Worm (Caenorhabditis elegans) whole organism, L1 larva: Measurements from ENCODE around the gene C50D2.10.

ENCODE experiments used
- C34B4.2 ChIP-seq: sonication (generic microtip); optimal IDR thresholded peaks from 2 replicates; lab custom pipeline; 2017; ENCODE audit warnings: mild to moderate bottlenecking, missing genetic modification characterization, missing compliant biosample characterization
- alr-1 ChIP-seq: fragments of 200-800 bp; sonication (Bioruptor generic); optimal IDR thresholded peaks from 2 replicates; lab custom pipeline; 2018; ENCODE audit warnings: borderline replicate concordance, mild to moderate bottlenecking, missing genetic modification characterization, missing compliant biosample characterization
- dpl-1 ChIP-seq, 3 experiments: fragments of 150-350 bp in 2 of 3; sonication (generic microtip) in 1 of 3; optimal IDR thresholded peaks; 2 replicates each; lab custom pipeline; 2014 to 2017; ENCODE audit warnings: missing biosample characterization in 3 of 3, missing genetic modification characterization in 3 of 3, missing genetic modification reagents in 3 of 3
- dsc-1 ChIP-seq: sonication (generic microtip); optimal IDR thresholded peaks from 2 replicates; lab custom pipeline; 2016; ENCODE audit warnings: mild to moderate bottlenecking, missing genetic modification characterization, missing compliant biosample characterization
- ets-5 ChIP-seq: fragments of 200-800 bp; sonication (Bioruptor generic); IDR thresholded peaks from 2 replicates; pipeline ENCODE4 v1.3.6; 2022; ENCODE audit warnings: missing genetic modification characterization, missing compliant biosample characterization
- fkh-4 ChIP-seq: sonication (generic microtip); optimal IDR thresholded peaks from 2 replicates; lab custom pipeline; 2016; ENCODE audit warnings: missing compliant biosample characterization, missing genetic modification characterization, borderline replicate concordance
- fkh-8 ChIP-seq: sonication (generic microtip); optimal IDR thresholded peaks from 2 replicates; lab custom pipeline; 2016; ENCODE audit warnings: mild to moderate bottlenecking, missing genetic modification characterization, missing compliant biosample characterization
- hlh-4 ChIP-seq: sonication (generic microtip); optimal IDR thresholded peaks from 2 replicates; lab custom pipeline; 2016; ENCODE audit warnings: mild to moderate bottlenecking, missing genetic modification characterization, missing compliant biosample characterization
- irx-1 ChIP-seq: sonication (generic microtip); optimal IDR thresholded peaks from 2 replicates; lab custom pipeline; 2016; ENCODE audit warnings: missing genetic modification characterization, missing compliant biosample characterization
- lin-35 ChIP-seq, 2 experiments: fragments of 150-350 bp; optimal IDR thresholded peaks; 2 replicates each; lab custom pipeline; 2014; ENCODE audit warnings: missing biosample characterization in 2 of 2, missing genetic modification characterization in 2 of 2, missing genetic modification reagents in 2 of 2
- lsy-2 ChIP-seq, 2 experiments: fragments of 150-350 bp; optimal IDR thresholded peaks; 2 replicates each; lab custom pipeline; 2014; ENCODE audit warnings: missing biosample characterization in 2 of 2, missing genetic modification characterization in 2 of 2
- nhr-77 ChIP-seq: fragments of 150-350 bp; optimal IDR thresholded peaks from 2 replicates; lab custom pipeline; 2014; ENCODE audit warnings: missing biosample characterization, missing genetic modification characterization
- nhr-85 ChIP-seq: sonication (generic microtip); peaks from one replicate; lab custom pipeline; 2016; ENCODE audit warnings: missing genetic modification characterization, inconsistent platforms, missing compliant biosample characterization
- nhr-90 ChIP-seq: sonication (generic microtip); optimal IDR thresholded peaks from 2 replicates; lab custom pipeline; 2016; ENCODE audit warnings: mild to moderate bottlenecking, missing genetic modification characterization, missing compliant biosample characterization; ENCODE audit not compliant: poor library complexity
- pag-3 ChIP-seq: sonication (generic microtip); optimal IDR thresholded peaks from 2 replicates; lab custom pipeline; 2017; ENCODE audit warnings: missing genetic modification characterization, mild to moderate bottlenecking, missing compliant biosample characterization, antibody characterized with exemption, borderline replicate concordance; ENCODE audit not compliant: insufficient read depth
- pax-3 ChIP-seq: fragments of 200-800 bp; sonication (Bioruptor generic); optimal IDR thresholded peaks from 2 replicates; lab custom pipeline; 2018; ENCODE audit warnings: mild to moderate bottlenecking, missing genetic modification characterization, moderate library complexity, missing compliant biosample characterization
- snpc-4 ChIP-seq: fragments of 150-350 bp; optimal IDR thresholded peaks from 2 replicates; lab custom pipeline; 2014; ENCODE audit warnings: missing biosample characterization, missing genetic modification characterization
- unc-130 ChIP-seq: fragments of 150-350 bp; optimal IDR thresholded peaks from 2 replicates; lab custom pipeline; 2017; ENCODE audit warnings: missing biosample characterization, missing genetic modification characterization, inconsistent platforms
- xbp-1 ChIP-seq: sonication (generic microtip); optimal IDR thresholded peaks from 2 replicates; lab custom pipeline; 2016; ENCODE audit warnings: missing genetic modification characterization, missing compliant biosample characterization
- ztf-11 ChIP-seq, 2 experiments: sonication (generic microtip); optimal IDR thresholded peaks; 2 replicates each; lab custom pipeline; 2016 to 2017; ENCODE audit warnings: missing genetic modification characterization in 2 of 2, missing biosample characterization in 1 of 2, missing compliant biosample characterization in 1 of 2
- ztf-4 ChIP-seq: fragments of 150-350 bp; optimal IDR thresholded peaks from 2 replicates; lab custom pipeline; 2014; ENCODE audit warnings: missing biosample characterization, missing genetic modification characterization

Gene C50D2.10

DNA sequence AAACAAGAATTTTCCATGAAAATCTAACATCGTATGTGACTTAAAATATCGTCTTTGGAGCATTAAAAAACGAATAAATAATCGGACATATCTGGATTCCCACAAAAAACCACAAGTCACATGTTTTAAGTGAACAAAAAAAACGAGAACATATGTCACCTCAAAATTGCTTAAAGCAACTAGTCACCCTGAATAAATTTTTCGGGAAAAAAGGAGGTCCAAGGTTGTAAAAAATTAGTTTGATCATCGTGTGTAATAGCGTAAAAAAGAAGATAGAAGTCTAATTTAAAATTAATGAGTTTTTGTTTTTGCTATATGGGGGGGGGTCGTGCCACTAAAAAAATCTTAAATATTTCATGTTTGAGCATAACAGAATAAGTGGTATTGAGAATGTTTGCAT, 30.8 kb downstream of the C50D2.10 start:
- TF ChIP-seq dsc-1 (peak; percentile 89), fkh-4 (tag; lab: Kevin White, UChicago) (peak; percentile 63), snpc-4 (tag; lab: Kevin White, UChicago) (no peak)

DNA sequence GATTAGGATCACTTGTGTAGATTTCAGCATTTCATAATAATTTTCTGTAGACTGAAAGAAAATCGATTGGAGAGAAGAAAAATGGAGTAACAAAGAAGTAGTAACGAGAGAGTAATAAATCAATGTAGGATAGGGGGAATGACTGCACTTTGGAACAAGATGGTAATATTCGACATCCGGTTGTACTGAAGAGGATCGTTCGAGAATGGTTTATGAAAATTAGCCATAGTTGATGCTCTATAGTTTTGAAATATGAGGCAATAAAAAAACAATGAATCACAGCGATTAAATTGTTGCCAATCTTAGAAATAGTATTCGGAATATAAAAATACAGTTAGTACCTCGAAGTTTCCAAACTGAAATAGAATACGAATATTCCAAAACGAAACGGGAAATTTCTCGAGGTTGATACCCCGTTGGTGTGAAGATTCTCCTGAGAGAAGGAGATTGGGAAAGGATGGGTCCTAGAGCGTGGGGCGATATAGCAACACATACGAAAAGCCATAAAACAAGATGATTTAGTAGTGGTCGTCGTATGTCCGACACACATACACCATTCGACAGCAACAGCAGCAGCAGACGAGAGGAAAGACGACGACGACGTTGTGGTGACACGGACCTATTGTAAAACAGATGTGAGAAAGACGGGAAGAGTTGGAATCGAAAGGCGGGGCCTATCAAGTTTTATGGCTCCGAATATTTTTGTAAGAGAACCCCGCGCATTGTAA, 34.8 kb downstream of the C50D2.10 start, which contains the start of gene cwn-1:
Gene cwn-1, minus strand, starts transcription at position 51 of the 728 bp plus-strand sequence.
- TF ChIP-seq pax-3 (tag; lab: Kevin White, UChicago) (no peak), snpc-4 (tag; lab: Kevin White, UChicago) (no peak), nhr-77 (tag; lab: Kevin White, UChicago) (no peak), dsc-1 (peak; percentile 78), hlh-4 (no peak), pag-3 (tag; lab: Kevin White, UChicago) (no peak), fkh-8 (tag; lab: Kevin White, UChicago) (no peak), xbp-1 (no peak), lsy-2 (tag; optimal IDR thresholded peaks at IDR 0.05; lab: Kevin White, UChicago) (no peak), ets-5 (GFP tag; lab: Robert Waterston, UW) (no peak), dpl-1 (GFP tag; optimal IDR thresholded peaks at IDR 0.05; lab: Kevin White, UChicago) (no peak), ztf-4 (tag; lab: Kevin White, UChicago) (no peak), alr-1 (tag; lab: Kevin White, UChicago) (no peak), irx-1 (tag; lab: Kevin White, UChicago) (no peak), fkh-4 (tag; lab: Kevin White, UChicago) (peak; percentile 42)

DNA sequence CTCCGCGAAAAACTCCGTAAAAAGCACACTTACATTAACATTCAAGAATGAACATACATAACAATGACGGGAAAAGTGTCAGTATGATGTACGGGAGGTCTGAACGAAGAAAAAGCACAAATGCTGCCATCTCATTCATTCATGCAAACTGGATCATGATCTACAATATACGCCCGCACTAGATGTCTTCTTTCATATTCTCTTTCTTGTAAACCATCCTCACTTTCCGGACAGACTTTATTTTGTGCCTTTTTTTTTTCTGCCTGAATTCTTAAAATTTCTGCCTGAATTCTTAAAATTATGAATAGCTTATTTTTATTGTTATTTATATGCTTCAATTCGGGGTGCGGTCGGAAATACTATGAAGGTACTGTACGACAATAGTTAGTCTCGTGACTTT, 36.2 kb downstream of the C50D2.10 start, which contains the start of gene K10B4.1:
Gene K10B4.1, plus strand, starts transcription at position 301 of the 400 bp plus-strand sequence.
- TF ChIP-seq fkh-4 (tag; lab: Kevin White, UChicago) (no peak), nhr-85 (tag; lab: Kevin White, UChicago) (peak; percentile 0)
- TF ChIP-seq, all 84 proteins: peak for 1

DNA sequence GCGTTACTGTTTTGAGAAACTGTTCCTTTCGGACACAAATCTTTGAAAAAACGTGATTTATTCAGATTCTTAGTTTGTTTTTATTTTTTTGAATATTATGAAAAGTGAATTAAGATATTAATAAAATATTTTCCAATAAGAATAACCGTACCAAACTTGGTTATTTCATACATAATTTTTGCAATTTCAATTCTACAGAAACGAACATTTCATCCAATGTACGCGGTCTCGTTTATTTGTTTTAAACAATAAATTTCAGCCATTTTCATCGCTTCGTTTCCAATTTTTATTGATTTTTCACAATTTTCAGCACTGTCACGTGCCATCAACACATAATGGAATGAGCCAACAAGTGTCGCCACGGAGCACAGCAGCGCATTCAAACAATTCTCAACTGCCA, 48.0 kb downstream of the C50D2.10 start, which contains the start of gene T25D3.4:
Gene T25D3.4, plus strand, starts transcription at position 301 of the 400 bp plus-strand sequence.
- no peak for TF ChIP-seq ets-5 (GFP tag; lab: Robert Waterston, UW)
- TF ChIP-seq fkh-4 (tag; lab: Kevin White, UChicago) = no peak
- peak in 1 of 2 experiments; percentile 23 for TF ChIP-seq lin-35 (GFP tag; optimal IDR thresholded peaks at IDR 0.05; lab: Kevin White, UChicago)
- TF ChIP-seq pax-3 (tag; lab: Kevin White, UChicago) = peak; percentile 48
- no peak for TF ChIP-seq ztf-4 (tag; lab: Kevin White, UChicago)
- TF ChIP-seq nhr-90 (tag; lab: Kevin White, UChicago) = peak; percentile 4
- peak in 1 of 2 experiments; percentile 49 for TF ChIP-seq lsy-2 (tag; optimal IDR thresholded peaks at IDR 0.05; lab: Kevin White, UChicago)
- TF ChIP-seq C34B4.2 = no peak
- no peak for TF ChIP-seq unc-130 (tag; lab: Kevin White, UChicago)
- TF ChIP-seq ztf-11 (tag; optimal IDR thresholded peaks at IDR 0.05; lab: Kevin White, UChicago) = no peak
